Fruit fly (Drosophila melanogaster): Measurements from ENCODE around the gene sav.

The sav gene

dm6 chr3R:23028506-23028905 is 32.6 kb downstream of the sav start (continued):
- TF ChIP-seq dmrt99B (tag; optimal IDR thresholded peaks at IDR 0.05) (peak; percentile 41), CG12071 (GFP tag; optimal IDR thresholded peaks at IDR 0.05) (peak; percentile 46), CG10274 (GFP tag; optimal IDR thresholded peaks at IDR 0.05) (peak; percentile 1), CG1647 (GFP tag; optimal IDR thresholded peaks at IDR 0.05) (peak; percentile 18), Chrac-16 (GFP tag; optimal IDR thresholded peaks at IDR 0.05) (peak; percentile 53), Taf1 (GFP tag; IDR thresholded peaks at IDR 0.05) (peak; percentile 67), CG4820 (GFP tag; optimal IDR thresholded peaks at IDR 0.05) (peak; percentile 18), CG9817 (tag; optimal IDR thresholded peaks at IDR 0.05) (peak; percentile 70), CG13775 (GFP tag; optimal IDR thresholded peaks at IDR 0.05) (peak; percentile 47), D19B (GFP tag; optimal IDR thresholded peaks at IDR 0.05) (peak; percentile 40), shn (GFP tag; optimal IDR thresholded peaks at IDR 0.05) (peak; percentile 34), CG11696 (GFP tag; IDR thresholded peaks at IDR 0.05) (0 out of 2 replicates have a peak, but pooled peaks have one; percentile 23), ind (GFP tag; optimal IDR thresholded peaks at IDR 0.05) (peak; percentile 69), pb (GFP tag; optimal IDR thresholded peaks at IDR 0.05) (no peak), CG8388 (GFP tag; optimal IDR thresholded peaks at IDR 0.05) (peak; percentile 2), Nf-YB (GFP tag; optimal IDR thresholded peaks at IDR 0.05) (no peak), Hand (GFP tag; optimal IDR thresholded peaks at IDR 0.05) (no peak), CG1603 (tag; optimal IDR thresholded peaks at IDR 0.05) (peak; percentile 58), MESR4 (GFP tag; optimal IDR thresholded peaks at IDR 0.05) (no peak), CG6175 (GFP tag; IDR thresholded peaks at IDR 0.05) (peak; percentile 68; the same call in 1 of the 3 replicates), Mrtf (GFP tag; IDR thresholded peaks at IDR 0.05) (peak; percentile 67), ci (GFP tag; IDR thresholded peaks at IDR 0.05) (no peak), ranshi (GFP tag; IDR thresholded peaks at IDR 0.05) (peak; percentile 53; the same call in 1 of the 2 replicates), CG9609 (GFP tag; optimal IDR thresholded peaks at IDR 0.05) (peak; percentile 65), HLHmδ (GFP tag; optimal IDR thresholded peaks at IDR 0.05) (no peak), NK7.1 (GFP tag; optimal IDR thresholded peaks at IDR 0.05) (no peak), Fer2 (tag; optimal IDR thresholded peaks at IDR 0.05) (no peak), CG1233 (GFP tag; optimal IDR thresholded peaks at IDR 0.05) (peak; percentile 21), CG4424 (GFP tag; optimal IDR thresholded peaks at IDR 0.05) (peak; percentile 17), NFAT (GFP tag; IDR thresholded peaks at IDR 0.05) (peak; percentile 75), Dll (GFP tag; IDR thresholded peaks at IDR 0.05; ENCODE audit: partially characterized antibody) (no peak), unpg (GFP tag; optimal IDR thresholded peaks at IDR 0.05) (peak; percentile 55), Dek (tag; optimal IDR thresholded peaks at IDR 0.05) (peak; percentile 37), Rfx (GFP tag; IDR thresholded peaks at IDR 0.05) (peak; percentile 86; the same call in 1 of the 2 replicates), gsb (GFP tag; IDR thresholded peaks at IDR 0.05) (peak; percentile 53; the same call in 1 of the 2 replicates), Xbp1 (GFP tag; optimal IDR thresholded peaks at IDR 0.05) (peak; percentile 63), CG34376 (GFP tag; optimal IDR thresholded peaks at IDR 0.05) (no peak), CG2120 (GFP tag; optimal IDR thresholded peaks at IDR 0.05) (peak; percentile 79), bbx (GFP tag; IDR thresholded peaks at IDR 0.05; ENCODE audit: partially characterized antibody) (no peak), Dref (GFP tag; IDR thresholded peaks at IDR 0.05) (no peak), sens-2 (GFP tag; IDR thresholded peaks at IDR 0.05) (no peak), fd3F (GFP tag; optimal IDR thresholded peaks at IDR 0.05) (peak; percentile 60)

- TF ChIP-seq aop (GFP tag; IDR thresholded peaks at IDR 0.05) (no peak), luna (GFP tag; optimal IDR thresholded peaks at IDR 0.05) (no peak), CG18599 (GFP tag; optimal IDR thresholded peaks at IDR 0.05) (no peak), CG7271 (tag; optimal IDR thresholded peaks at IDR 0.05) (no peak), ken (GFP tag; IDR thresholded peaks at IDR 0.05) (no peak), CG4360 (GFP tag; IDR thresholded peaks at IDR 0.05) (peak; percentile 44), zen2 (GFP tag; IDR thresholded peaks at IDR 0.05; ENCODE audit: partially characterized antibody) (no peak), bcd (GFP tag; optimal IDR thresholded peaks at IDR 0.05) (no peak), pnt (GFP tag; optimal IDR thresholded peaks at IDR 0.05) (no peak), twi (tag; optimal IDR thresholded peaks at IDR 0.05) (peak; percentile 96), Myb (GFP tag; optimal IDR thresholded peaks at IDR 0.05) (no peak), CG17361 (GFP tag; IDR thresholded peaks at IDR 0.05) (0 out of 3 replicates have a peak, but pooled peaks have one; percentile 3), gsb (GFP tag; IDR thresholded peaks at IDR 0.05) (no peak)
These were observed 33.7 kb downstream of the sav start for dm6 chr3R:23027428-23027813.
